Worm (Caenorhabditis elegans): ENCODE results near the gene lgc-20.
A peak's percentile ranks its signal among the peaks of the same experiment; 100 is the strongest.

Gene lgc-20

ce11 chrII:11307953-11308352 lies 35.5 kb downstream of the lgc-20 start:
- TF ChIP-seq ztf-29 (GFP tag; IDR thresholded peaks at IDR 0.05) (no peak), ztf-23 (GFP tag; IDR thresholded peaks at IDR 0.05) (no peak), klf-2 (GFP tag; conservative IDR thresholded peaks at IDR 0.05) (no peak), ref-1 (GFP tag; conservative IDR thresholded peaks at IDR 0.05) (no peak), tab-1 (GFP tag; IDR thresholded peaks at IDR 0.05) (no peak), flt-1 (GFP tag; IDR thresholded peaks at IDR 0.05) (no peak), cog-1 (tag; optimal IDR thresholded peaks at IDR 0.05) (no peak), med-1 (GFP tag; optimal IDR thresholded peaks at IDR 0.05; ENCODE audit: insufficient read depth) (no peak), T22C8.4 (GFP tag; IDR thresholded peaks at IDR 0.05) (no peak)

DNA sequence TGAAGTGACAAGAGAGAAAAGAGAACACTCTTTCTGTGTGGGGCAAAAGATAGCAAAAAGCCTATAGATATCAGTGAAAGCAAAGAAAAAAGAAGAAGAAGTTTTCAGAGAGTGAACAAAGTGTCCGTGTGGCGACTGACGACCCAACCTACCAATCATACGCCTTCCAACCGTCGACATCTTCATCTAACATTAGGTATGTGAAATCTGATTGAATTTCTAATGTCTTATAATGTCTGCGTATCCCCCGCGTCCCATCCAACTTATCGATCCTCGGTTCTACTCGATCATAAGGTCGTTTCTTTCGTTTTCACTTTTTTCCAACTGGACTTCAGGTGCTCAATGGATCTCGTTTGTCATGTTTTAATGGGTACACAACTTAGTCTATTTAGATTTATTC lies 36.1 kb downstream of the lgc-20 start:
- no peak for TF ChIP-seq klf-2 (GFP tag; conservative IDR thresholded peaks at IDR 0.05)
- no peak for TF ChIP-seq ztf-23 (GFP tag; IDR thresholded peaks at IDR 0.05)
- TF ChIP-seq ztf-29 (GFP tag; IDR thresholded peaks at IDR 0.05): no peak
- TF ChIP-seq ref-1 (GFP tag; conservative IDR thresholded peaks at IDR 0.05): no peak
- TF ChIP-seq T22C8.4 (GFP tag; IDR thresholded peaks at IDR 0.05): no peak
- no peak for TF ChIP-seq cog-1 (tag; optimal IDR thresholded peaks at IDR 0.05)
- no peak for TF ChIP-seq flt-1 (GFP tag; IDR thresholded peaks at IDR 0.05)
- no peak for TF ChIP-seq tab-1 (GFP tag; IDR thresholded peaks at IDR 0.05)
- no peak for TF ChIP-seq med-1 (GFP tag; optimal IDR thresholded peaks at IDR 0.05; ENCODE audit: insufficient read depth)

- TF ChIP-seq cog-1 (tag; optimal IDR thresholded peaks at IDR 0.05): peak; percentile 44
- no peak for TF ChIP-seq T22C8.4 (GFP tag; IDR thresholded peaks at IDR 0.05)
- no peak for TF ChIP-seq ztf-29 (GFP tag; IDR thresholded peaks at IDR 0.05)
- no peak for TF ChIP-seq klf-2 (GFP tag; conservative IDR thresholded peaks at IDR 0.05)
Measured at ce11 chrII:11305627-11306449, 37.6 kb downstream of the lgc-20 start, which contains the start of gene rsf-1. Gene rsf-1, plus strand, starts transcription at chrII:11306399.

- TF ChIP-seq flt-1 (GFP tag; IDR thresholded peaks at IDR 0.05) (no peak), ref-1 (GFP tag; conservative IDR thresholded peaks at IDR 0.05) (no peak), tab-1 (GFP tag; IDR thresholded peaks at IDR 0.05) (no peak), cog-1 (tag; optimal IDR thresholded peaks at IDR 0.05) (no peak), ztf-29 (GFP tag; IDR thresholded peaks at IDR 0.05) (no peak), T22C8.4 (GFP tag; IDR thresholded peaks at IDR 0.05) (no peak), ztf-23 (GFP tag; IDR thresholded peaks at IDR 0.05) (no peak), med-1 (GFP tag; optimal IDR thresholded peaks at IDR 0.05; ENCODE audit: insufficient read depth) (no peak), klf-2 (GFP tag; conservative IDR thresholded peaks at IDR 0.05) (no peak)
Measured at ce11 chrII:11302591-11302990, 40.8 kb downstream of the lgc-20 start, which contains the start of gene samp-1. Gene samp-1, plus strand, starts transcription at chrII:11302891.

DNA sequence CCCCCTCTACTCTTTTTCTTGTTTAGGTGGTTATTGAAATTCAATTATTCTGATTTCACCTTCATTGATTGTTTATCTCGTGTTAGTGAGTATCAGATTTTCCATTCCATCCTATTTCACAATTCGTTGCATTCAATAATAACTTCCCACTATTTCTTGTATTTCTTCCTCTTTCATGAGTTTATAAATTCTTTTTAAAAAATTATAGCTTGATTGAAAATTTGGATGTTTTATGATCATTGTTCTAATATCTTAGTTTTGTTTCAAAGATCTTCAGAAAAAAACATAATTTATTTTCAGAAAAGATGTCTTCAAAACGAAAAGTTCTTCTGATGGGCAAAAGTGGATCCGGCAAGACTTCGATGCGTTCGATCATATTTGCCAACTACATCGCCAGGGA lies 42.4 kb downstream of the lgc-20 start, which contains the start of gene raga-1:
raga-1 (plus strand) TSS at position 301 of the 400 bp plus-strand sequence.
- TF ChIP-seq klf-2 (GFP tag; conservative IDR thresholded peaks at IDR 0.05) (no peak), ztf-23 (GFP tag; IDR thresholded peaks at IDR 0.05) (no peak), T22C8.4 (GFP tag; IDR thresholded peaks at IDR 0.05) (no peak), ref-1 (GFP tag; conservative IDR thresholded peaks at IDR 0.05) (no peak), ztf-29 (GFP tag; IDR thresholded peaks at IDR 0.05) (no peak), tab-1 (GFP tag; IDR thresholded peaks at IDR 0.05) (no peak), med-1 (GFP tag; optimal IDR thresholded peaks at IDR 0.05; ENCODE audit: insufficient read depth) (no peak), flt-1 (GFP tag; IDR thresholded peaks at IDR 0.05) (no peak), cog-1 (tag; optimal IDR thresholded peaks at IDR 0.05) (no peak)

ce11 chrII:11297217-11297738 lies 46.1 kb downstream of the lgc-20 start, which contains the start of gene saps-1:
Gene saps-1, plus strand, starts transcription at chrII:11297688.
- TF ChIP-seq klf-2 (GFP tag; conservative IDR thresholded peaks at IDR 0.05) (no peak), cog-1 (tag; optimal IDR thresholded peaks at IDR 0.05) (no peak), med-1 (GFP tag; optimal IDR thresholded peaks at IDR 0.05; ENCODE audit: insufficient read depth) (no peak), tab-1 (GFP tag; IDR thresholded peaks at IDR 0.05) (no peak), ztf-23 (GFP tag; IDR thresholded peaks at IDR 0.05) (no peak), ref-1 (GFP tag; conservative IDR thresholded peaks at IDR 0.05) (no peak), flt-1 (GFP tag; IDR thresholded peaks at IDR 0.05) (no peak), T22C8.4 (GFP tag; IDR thresholded peaks at IDR 0.05) (no peak), ztf-29 (GFP tag; IDR thresholded peaks at IDR 0.05) (no peak)

DNA sequence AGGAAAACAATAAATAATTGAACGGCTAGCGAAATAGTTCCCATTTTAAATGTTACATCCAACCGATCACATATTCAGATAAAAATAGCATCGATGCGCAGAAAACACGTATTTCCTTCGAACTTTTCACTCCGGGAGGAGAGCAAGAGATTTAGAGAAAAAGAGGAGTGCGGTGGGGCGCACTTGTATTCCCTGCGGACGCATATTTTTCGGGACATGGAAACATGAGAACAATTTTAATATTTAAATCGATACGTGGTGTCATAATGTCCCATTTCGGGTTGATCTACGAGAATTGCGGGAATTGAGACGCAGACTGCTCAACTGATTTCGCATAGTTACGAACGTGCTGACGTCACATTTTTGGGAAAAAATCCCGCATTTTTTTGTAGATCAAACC lies 50.0 kb downstream of the lgc-20 start, which contains the start of gene C47G2.4:
C47G2.4 (minus strand) TSS at position 174 of the 400 bp plus-strand sequence.
- TF ChIP-seq ztf-29 (GFP tag; IDR thresholded peaks at IDR 0.05) (no peak), klf-2 (GFP tag; conservative IDR thresholded peaks at IDR 0.05) (no peak), tab-1 (GFP tag; IDR thresholded peaks at IDR 0.05) (no peak), ref-1 (GFP tag; conservative IDR thresholded peaks at IDR 0.05) (no peak), cog-1 (tag; optimal IDR thresholded peaks at IDR 0.05) (no peak), ztf-23 (GFP tag; IDR thresholded peaks at IDR 0.05) (no peak), med-1 (GFP tag; optimal IDR thresholded peaks at IDR 0.05; ENCODE audit: insufficient read depth) (no peak), flt-1 (GFP tag; IDR thresholded peaks at IDR 0.05) (no peak), T22C8.4 (GFP tag; IDR thresholded peaks at IDR 0.05) (no peak)

- no peak for TF ChIP-seq flt-1 (GFP tag; IDR thresholded peaks at IDR 0.05)
- no peak for TF ChIP-seq ztf-23 (GFP tag; IDR thresholded peaks at IDR 0.05)
- no peak for TF ChIP-seq klf-2 (GFP tag; conservative IDR thresholded peaks at IDR 0.05)
- TF ChIP-seq tab-1 (GFP tag; IDR thresholded peaks at IDR 0.05): no peak
- TF ChIP-seq T22C8.4 (GFP tag; IDR thresholded peaks at IDR 0.05): no peak
- no peak for TF ChIP-seq ref-1 (GFP tag; conservative IDR thresholded peaks at IDR 0.05)
- no peak for TF ChIP-seq cog-1 (tag; optimal IDR thresholded peaks at IDR 0.05)
- no peak for TF ChIP-seq ztf-29 (GFP tag; IDR thresholded peaks at IDR 0.05)
- TF ChIP-seq med-1 (GFP tag; optimal IDR thresholded peaks at IDR 0.05; ENCODE audit: insufficient read depth): no peak
Measured at ce11 chrII:11290109-11290784, 53.2 kb downstream of the lgc-20 start, which contains the start of gene C47G2.3. Gene C47G2.3, minus strand, starts transcription at chrII:11290159.
